Worm (Caenorhabditis elegans): Measurements from ENCODE around the gene cal-1.

Gene cal-1

DNA sequence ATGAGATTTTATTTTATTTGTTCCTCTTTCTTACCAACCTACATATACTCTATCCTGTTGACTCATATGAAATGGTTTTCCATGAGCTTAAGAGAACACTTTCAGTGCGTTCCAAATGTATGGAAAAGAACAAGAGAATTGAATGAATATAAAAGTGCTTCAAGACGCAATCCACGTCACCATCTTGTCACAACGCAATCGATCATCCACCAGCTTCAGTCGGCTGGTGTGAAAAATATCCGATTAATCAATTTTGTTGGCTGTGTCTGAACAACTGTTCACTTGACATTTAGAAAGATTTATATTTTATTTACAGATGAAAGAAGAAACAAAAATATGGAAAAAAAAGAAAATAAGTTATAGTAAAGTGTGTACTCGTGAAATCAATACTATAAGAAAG lies 6.3 kb upstream of the cal-1 start:
- TF ChIP-seq ceh-82 (tag; optimal IDR thresholded peaks at IDR 0.05) = no peak
- TF ChIP-seq daf-12 (tag; optimal IDR thresholded peaks at IDR 0.05) = no peak
- TF ChIP-seq zag-1 (tag; optimal IDR thresholded peaks at IDR 0.05) = no peak
- no peak for TF ChIP-seq R02D3.7 (tag; optimal IDR thresholded peaks at IDR 0.05)
- TF ChIP-seq lin-39 (tag; optimal IDR thresholded peaks at IDR 0.05) = peak; percentile 59

- TF ChIP-seq lin-39 (tag; optimal IDR thresholded peaks at IDR 0.05) = peak; percentile 47
- TF ChIP-seq ama-1 (optimal IDR thresholded peaks at IDR 0.05) = peak; percentile 4
- no peak for TF ChIP-seq nhr-23 (tag; optimal IDR thresholded peaks at IDR 0.05)
- peak; percentile 93 for TF ChIP-seq egl-5 (tag; optimal IDR thresholded peaks at IDR 0.05)
- peak; percentile 22 for TF ChIP-seq nfya-1 (tag; optimal IDR thresholded peaks at IDR 0.05; ENCODE audit: insufficient read depth)
Measured at ce11 chrV:12518770-12519169, 1.7 kb upstream of the cal-1 start.

DNA sequence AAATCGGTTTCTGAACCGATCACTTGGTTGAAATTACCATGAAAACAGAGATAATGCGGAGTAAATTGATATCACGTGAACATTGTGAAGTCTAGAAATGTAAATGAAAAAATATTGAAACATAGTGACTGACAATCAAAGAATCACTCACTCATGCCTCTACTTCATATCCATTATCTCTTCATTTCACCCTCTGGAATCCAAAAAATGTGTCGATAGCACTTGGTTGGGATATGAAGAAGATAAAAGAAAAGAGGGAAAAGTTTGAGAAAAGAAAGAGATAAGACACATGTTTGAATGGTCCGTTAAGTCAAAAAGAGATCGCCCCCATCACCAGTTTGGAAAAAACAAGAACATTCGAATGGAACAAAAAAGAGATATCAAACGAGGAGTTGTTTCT lies 709 bp upstream of the cal-1 start:
- TF ChIP-seq nfya-1 (tag; optimal IDR thresholded peaks at IDR 0.05; ENCODE audit: insufficient read depth) = peak; percentile 20
- TF ChIP-seq ZK546.5 (tag; optimal IDR thresholded peaks at IDR 0.05) = no peak

- TF ChIP-seq nhr-76 (tag; optimal IDR thresholded peaks at IDR 0.05) (no peak), nhr-23 (tag; optimal IDR thresholded peaks at IDR 0.05) (no peak), ama-1 (optimal IDR thresholded peaks at IDR 0.05) (no peak), ceh-82 (tag; optimal IDR thresholded peaks at IDR 0.05) (no peak), nhr-77 (tag; optimal IDR thresholded peaks at IDR 0.05) (no peak), jun-1 (tag; optimal IDR thresholded peaks at IDR 0.05) (no peak), eor-1 (tag; optimal IDR thresholded peaks at IDR 0.05) (no peak), nhr-28 (tag; optimal IDR thresholded peaks at IDR 0.05) (no peak), elt-2 (tag; optimal IDR thresholded peaks at IDR 0.05) (peak; percentile 57), nhr-25 (tag; optimal IDR thresholded peaks at IDR 0.05) (no peak), pqm-1 (tag; optimal IDR thresholded peaks at IDR 0.05) (no peak), snpc-4 (tag; optimal IDR thresholded peaks at IDR 0.05) (no peak), R02D3.7 (tag; optimal IDR thresholded peaks at IDR 0.05) (no peak), unc-62 (GFP tag; optimal IDR thresholded peaks at IDR 0.05) (no peak), nhr-11 (tag; optimal IDR thresholded peaks at IDR 0.05) (no peak), nhr-43 (tag; optimal IDR thresholded peaks at IDR 0.05; ENCODE audit: poor library complexity, severe bottlenecking) (peak; percentile 29), mml-1 (tag; optimal IDR thresholded peaks at IDR 0.05) (no peak), skn-1 (tag; optimal IDR thresholded peaks at IDR 0.05) (no peak)
Measured at ce11 chrV:12513900-12514299, 3.1 kb downstream of the cal-1 start.

DNA sequence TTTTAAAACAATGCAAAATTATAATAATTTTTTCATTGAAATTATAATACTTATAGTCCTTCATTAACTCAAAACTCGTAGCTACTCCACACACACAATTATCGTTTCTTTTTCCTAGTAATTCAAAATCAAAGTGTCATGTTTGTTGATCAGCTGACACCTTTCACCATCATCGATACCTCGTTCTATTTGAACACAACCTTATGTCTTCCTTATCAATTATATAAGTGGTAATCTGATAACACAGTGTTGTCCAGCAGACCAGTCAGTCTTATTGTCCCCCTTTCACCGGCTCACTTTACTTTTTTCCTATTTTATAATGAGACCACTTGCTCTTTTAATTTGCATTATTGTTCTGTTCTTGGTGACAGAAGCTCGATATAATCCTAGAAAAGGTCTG lies 4.3 kb downstream of the cal-1 start, which contains the start of the genes T28H10.2 and lgmn-1:
T28H10.2 (minus strand) TSS at position 177 of the 400 bp plus-strand sequence.
lgmn-1 (plus strand) TSS at position 284 of the 400 bp plus-strand sequence.
- TF ChIP-seq snpc-4 (tag; optimal IDR thresholded peaks at IDR 0.05) = peak; percentile 1
- no peak for TF ChIP-seq nhr-67 (tag; optimal IDR thresholded peaks at IDR 0.05)
- no peak for TF ChIP-seq mdl-1 (tag; optimal IDR thresholded peaks at IDR 0.05)
- TF ChIP-seq jun-1 (tag; optimal IDR thresholded peaks at IDR 0.05) = peak; percentile 31
- peak; percentile 84 for TF ChIP-seq pqm-1 (tag; optimal IDR thresholded peaks at IDR 0.05)
- TF ChIP-seq elt-1 (tag; optimal IDR thresholded peaks at IDR 0.05) = no peak
- peak; percentile 53 for TF ChIP-seq pha-4 (tag; optimal IDR thresholded peaks at IDR 0.05)
- no peak for TF ChIP-seq egl-5 (tag; optimal IDR thresholded peaks at IDR 0.05)
- TF ChIP-seq elt-2 (tag; optimal IDR thresholded peaks at IDR 0.05) = peak; percentile 86
- TF ChIP-seq nhr-12 (tag; optimal IDR thresholded peaks at IDR 0.05) = no peak

- TF ChIP-seq sea-2 (GFP tag; optimal IDR thresholded peaks at IDR 0.05) (no peak), nhr-23 (tag; optimal IDR thresholded peaks at IDR 0.05) (peak; percentile 15)
Measured at ce11 chrV:12511946-12512345, 5.1 kb downstream of the cal-1 start.

DNA sequence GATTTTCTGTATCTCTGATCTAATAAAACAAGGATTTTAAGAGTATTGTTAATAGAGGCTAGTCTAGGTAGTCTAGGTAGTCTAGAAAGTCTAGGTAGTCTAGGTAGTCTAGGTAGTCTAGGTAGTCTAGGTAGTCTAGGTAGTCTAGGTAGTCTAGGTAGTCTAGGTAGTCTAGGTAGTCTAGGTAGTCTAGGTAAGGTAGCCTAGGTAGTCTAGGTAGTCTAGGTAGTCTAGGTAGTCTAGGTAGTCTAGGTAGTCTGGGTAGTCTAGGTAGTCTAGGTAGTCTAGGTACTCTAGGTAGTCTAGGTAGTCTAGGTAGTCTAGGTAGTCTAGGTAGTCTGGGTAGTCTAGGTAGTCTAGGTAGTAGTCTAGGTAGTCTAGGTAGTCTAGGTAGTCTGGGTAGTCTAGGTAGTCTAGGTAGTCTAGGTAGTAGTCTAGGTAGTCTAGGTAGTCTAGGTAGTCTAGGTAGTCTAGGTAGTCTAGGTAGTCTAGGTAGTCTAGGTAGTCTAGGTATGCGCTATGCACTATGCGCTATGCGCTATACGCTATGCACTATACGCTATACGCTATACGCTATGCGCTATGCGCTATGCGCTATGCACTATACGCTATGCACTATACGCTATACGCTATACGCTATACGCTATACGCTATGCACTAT lies 7.0 kb downstream of the cal-1 start:
- TF ChIP-seq nhr-237 (tag; optimal IDR thresholded peaks at IDR 0.05) = peak; percentile 41
- TF ChIP-seq nhr-43 (tag; optimal IDR thresholded peaks at IDR 0.05; ENCODE audit: poor library complexity, severe bottlenecking) = peak; percentile 83

Data from whole organism, L3 larva.